Worm (Caenorhabditis elegans) whole organism, mixed stage, embryonic: ENCODE measurements around the gene T27E9.6.

ENCODE experiments used
- M03D4.4 ChIP-seq: sonication (generic microtip); optimal IDR thresholded peaks from 2 replicates; lab custom pipeline; 2017; ENCODE audit warnings: mild to moderate bottlenecking, missing genetic modification characterization, missing compliant biosample characterization
- ceh-43 ChIP-seq: fragments of 200-800 bp; sonication (Bioruptor generic); optimal IDR thresholded peaks from 2 replicates; lab custom pipeline; 2018; ENCODE audit warnings: mild to moderate bottlenecking, missing genetic modification characterization, moderate library complexity, missing compliant biosample characterization
- drap-1 ChIP-seq: fragments of 200-800 bp; sonication (Bioruptor generic); optimal IDR thresholded peaks from 3 replicates; lab custom pipeline; 2018; ENCODE audit warnings: mild to moderate bottlenecking, missing genetic modification characterization, missing compliant biosample characterization
- ham-2 ChIP-seq: fragments of 200-800 bp; sonication (Bioruptor generic); optimal IDR thresholded peaks from 2 replicates; lab custom pipeline; 2018; ENCODE audit warnings: mild to moderate bottlenecking, missing genetic modification characterization, missing compliant biosample characterization
- hlh-1 ChIP-seq: fragments of 150-350 bp; optimal IDR thresholded peaks from 2 replicates; lab custom pipeline; 2014; ENCODE audit warnings: missing biosample characterization, missing genetic modification reagents, missing genetic modification characterization
- mls-2 ChIP-seq: sonication (generic microtip); optimal IDR thresholded peaks from 2 replicates; lab custom pipeline; 2016; ENCODE audit warnings: mild to moderate bottlenecking, missing genetic modification characterization, moderate library complexity, missing compliant biosample characterization
- nhr-12 ChIP-seq: fragments of 150-350 bp; optimal IDR thresholded peaks from 2 replicates; lab custom pipeline; 2014; ENCODE audit warnings: missing biosample characterization, missing genetic modification characterization
- nhr-2 ChIP-seq: fragments of 150-350 bp; optimal IDR thresholded peaks from 2 replicates; lab custom pipeline; 2014; ENCODE audit warnings: missing biosample characterization, missing genetic modification characterization
- nhr-76 ChIP-seq: sonication (generic microtip); optimal IDR thresholded peaks from 2 replicates; lab custom pipeline; 2017; ENCODE audit warnings: missing biosample characterization, missing genetic modification characterization
- snpc-4 ChIP-seq: fragments of 150-350 bp; optimal IDR thresholded peaks from 2 replicates; lab custom pipeline; 2014; ENCODE audit warnings: missing biosample characterization, missing genetic modification characterization
- unc-39 ChIP-seq: fragments of 150-350 bp; optimal IDR thresholded peaks from 2 replicates; lab custom pipeline; 2014; ENCODE audit warnings: missing biosample characterization, missing genetic modification characterization
- unc-62 ChIP-seq: fragments of 150-350 bp; optimal IDR thresholded peaks from 2 replicates; lab custom pipeline; 2014; ENCODE audit warnings: missing biosample characterization, missing genetic modification reagents, missing genetic modification characterization
- zip-8 ChIP-seq: fragments of 150-350 bp; optimal IDR thresholded peaks from 2 replicates; lab custom pipeline; 2014; ENCODE audit warnings: missing biosample characterization, missing genetic modification characterization
- ztf-11 ChIP-seq: fragments of 150-350 bp; optimal IDR thresholded peaks from 2 replicates; lab custom pipeline; 2014; ENCODE audit warnings: missing biosample characterization, missing genetic modification characterization

ce11 chrIII:13502513-13502912 is 25.9 kb upstream of the T27E9.6 start, which contains the start of gene T28A8.8:
- no peak for TF ChIP-seq ztf-11 (tag; lab: Kevin White, UChicago)
- TF ChIP-seq drap-1 (GFP tag; lab: Kevin White, UChicago): no peak
- TF ChIP-seq unc-62 (GFP tag; lab: Kevin White, UChicago): no peak
- TF ChIP-seq nhr-12 (tag; lab: Kevin White, UChicago): no peak
- no peak for TF ChIP-seq snpc-4 (tag; lab: Kevin White, UChicago)
- no peak for TF ChIP-seq mls-2
- no peak for TF ChIP-seq nhr-76 (tag; lab: Kevin White, UChicago)
- TF ChIP-seq unc-39 (tag; lab: Kevin White, UChicago): no peak
- no peak for TF ChIP-seq ham-2 (GFP tag; lab: Kevin White, UChicago)
- no peak for TF ChIP-seq M03D4.4 (tag; lab: Kevin White, UChicago)
- no peak for TF ChIP-seq hlh-1 (tag; lab: Kevin White, UChicago)
- no peak for TF ChIP-seq zip-8 (tag; lab: Kevin White, UChicago)
- no peak for TF ChIP-seq ceh-43 (GFP tag; lab: Kevin White, UChicago)
- TF ChIP-seq nhr-2 (tag; lab: Kevin White, UChicago): no peak
